Worm (Caenorhabditis elegans) whole organism, L4 larva: ENCODE data around the gene B0495.9.

Experiments
- F49E8.2 ChIP-seq: sonication (generic microtip); optimal IDR thresholded peaks from 2 replicates; lab custom pipeline; 2016; ENCODE audit warnings: missing compliant biosample characterization, mild to moderate bottlenecking, missing genetic modification characterization, borderline replicate concordance
- R02D3.7 ChIP-seq: fragments of 150-350 bp; sonication (generic microtip); optimal IDR thresholded peaks from 3 replicates; lab custom pipeline; 2014; ENCODE audit warnings: missing biosample characterization, missing genetic modification characterization
- Y48G9A.11 ChIP-seq: fragments of 200-800 bp; sonication (Bioruptor generic); IDR thresholded peaks from 2 replicates; pipeline ENCODE4 v1.3.6; 2022; ENCODE audit warnings: missing genetic modification reagents, missing genetic modification characterization, missing compliant biosample characterization
- aha-1 ChIP-seq: fragments of 150-350 bp; peaks from one replicate; lab custom pipeline; 2014; ENCODE audit warnings: missing biosample characterization, missing genetic modification characterization
- dpl-1 ChIP-seq: fragments of 150-350 bp; optimal IDR thresholded peaks from 2 replicates; lab custom pipeline; 2014; ENCODE audit warnings: missing biosample characterization, missing genetic modification reagents, missing genetic modification characterization
- egl-43 ChIP-seq: fragments of 200-800 bp; sonication (Bioruptor generic); IDR thresholded peaks from 2 replicates; pipeline ENCODE4 v1.3.6; 2022; ENCODE audit warnings: missing genetic modification reagents, missing genetic modification characterization, missing compliant biosample characterization
- hlh-30 ChIP-seq: sonication (generic microtip); optimal IDR thresholded peaks from 2 replicates; lab custom pipeline; 2017; ENCODE audit warnings: antibody characterized with exemption, mild to moderate bottlenecking, missing genetic modification characterization, missing compliant biosample characterization; ENCODE audit not compliant: insufficient read depth
- hmg-1.1 ChIP-seq: fragments of 200-800 bp; sonication (Bioruptor generic); IDR thresholded peaks from 2 replicates; pipeline ENCODE4 v1.3.6; 2022; ENCODE audit warnings: missing genetic modification reagents, missing genetic modification characterization, missing compliant biosample characterization
- lin-15B ChIP-seq: fragments of 150-350 bp; sonication (generic microtip); optimal IDR thresholded peaks from 3 replicates; lab custom pipeline; 2014; ENCODE audit warnings: missing biosample characterization, missing genetic modification characterization
- lin-38 ChIP-seq: fragments of 200-800 bp; sonication (Bioruptor generic); IDR thresholded peaks from 2 replicates; pipeline ENCODE4 v1.3.6; 2022; ENCODE audit warnings: missing genetic modification reagents, missing genetic modification characterization, missing compliant biosample characterization
- lsy-2 ChIP-seq, 2 experiments: fragments of 150-350 bp in 1 of 2; sonication (generic microtip) in 1 of 2; optimal IDR thresholded peaks; 2 replicates each; lab custom pipeline; 2014 to 2017; ENCODE audit warnings: missing biosample characterization in 2 of 2, missing genetic modification characterization in 2 of 2
- mdl-1 ChIP-seq, 2 experiments: fragments of 150-350 bp in 1 of 2; sonication (generic microtip) in 1 of 2; optimal IDR thresholded peaks; 2 replicates each; lab custom pipeline; 2014 to 2017; ENCODE audit warnings: missing biosample characterization in 2 of 2, missing genetic modification characterization in 2 of 2
- mep-1 ChIP-seq: fragments of 150-350 bp; sonication (generic microtip); optimal IDR thresholded peaks from 3 replicates; lab custom pipeline; 2014; ENCODE audit warnings: missing biosample characterization, missing genetic modification characterization
- mes-2 ChIP-seq: sonication (generic microtip); optimal IDR thresholded peaks from 2 replicates; lab custom pipeline; 2016; ENCODE audit warnings: missing genotype, mild to moderate bottlenecking, missing genetic modification characterization, missing compliant biosample characterization; ENCODE audit not compliant: poor library complexity, severe bottlenecking
- mxl-2 ChIP-seq: fragments of 200-800 bp; sonication (Bioruptor generic); conservative IDR thresholded peaks from 2 replicates; pipeline ENCODE4 v1.3.6; 2022; ENCODE audit warnings: missing genetic modification reagents, missing genetic modification characterization, missing compliant biosample characterization
- mxl-3 ChIP-seq: fragments of 200-800 bp; sonication (Bioruptor generic); optimal IDR thresholded peaks from 2 replicates; lab custom pipeline; 2018; ENCODE audit warnings: mild to moderate bottlenecking, missing genetic modification characterization, missing compliant biosample characterization
- nhr-102 ChIP-seq: sonication (generic microtip); optimal IDR thresholded peaks from 2 replicates; lab custom pipeline; 2016; ENCODE audit warnings: mild to moderate bottlenecking, missing genetic modification characterization, moderate library complexity, missing compliant biosample characterization
- nhr-25 ChIP-seq: sonication (generic microtip); optimal IDR thresholded peaks from 2 replicates; lab custom pipeline; 2017; ENCODE audit warnings: missing genetic modification characterization, mild to moderate bottlenecking, missing compliant biosample characterization, antibody characterized with exemption, moderate library complexity, borderline replicate concordance; ENCODE audit not compliant: insufficient read depth
- nhr-6 ChIP-seq: fragments of 150-350 bp; optimal IDR thresholded peaks from 2 replicates; lab custom pipeline; 2014; ENCODE audit warnings: missing biosample characterization, missing genetic modification characterization
- nhr-76 ChIP-seq: fragments of 150-350 bp; optimal IDR thresholded peaks from 2 replicates; lab custom pipeline; 2014; ENCODE audit warnings: missing biosample characterization, missing genetic modification characterization
- pha-4 ChIP-seq, 2 experiments: fragments of 150-350 bp in 1 of 2; fragments of 200-800 bp in 1 of 2; sonication (Bioruptor generic) in 1 of 2; IDR thresholded peaks in 1 of 2; optimal IDR thresholded peaks in 1 of 2; 2 replicates each; pipeline versions ENCODE4 v1.3.6 to Lab custom; 2014 to 2022; ENCODE audit warnings: missing genetic modification characterization in 2 of 2, missing genetic modification reagents in 2 of 2, missing biosample characterization in 1 of 2, missing compliant biosample characterization in 1 of 2
- spr-1 ChIP-seq: sonication (generic microtip); optimal IDR thresholded peaks from 2 replicates; lab custom pipeline; 2016; ENCODE audit warnings: mild to moderate bottlenecking, missing genetic modification characterization, missing compliant biosample characterization
- tag-97 ChIP-seq: fragments of 200-800 bp; sonication (Bioruptor generic); IDR thresholded peaks from 2 replicates; pipeline ENCODE4 v1.3.6; 2022; ENCODE audit warnings: missing genetic modification characterization, missing compliant biosample characterization
- unc-130 ChIP-seq: sonication (generic microtip); optimal IDR thresholded peaks from 2 replicates; lab custom pipeline; 2016; ENCODE audit warnings: missing genetic modification reagents, missing genetic modification characterization, missing compliant biosample characterization
- unc-62 ChIP-seq, 3 experiments: fragments of 150-350 bp in 1 of 3; sonication (generic microtip); optimal IDR thresholded peaks in 2 of 3; peaks in 1 of 3; 1 replicate in 1 of 3; 2 replicates in 2 of 3; lab custom pipeline; 2014 to 2017; ENCODE audit warnings: missing biosample characterization in 3 of 3, missing genetic modification characterization in 3 of 3, missing genetic modification reagents in 3 of 3, missing genotype in 1 of 3
- vab-7 ChIP-seq: fragments of 200-800 bp; sonication (Bioruptor generic); IDR thresholded peaks from 2 replicates; pipeline ENCODE4 v1.3.6; 2022; ENCODE audit warnings: missing genetic modification reagents, missing genetic modification characterization, missing compliant biosample characterization
- zfp-2 ChIP-seq: sonication (generic microtip); optimal IDR thresholded peaks from 2 replicates; lab custom pipeline; 2016; ENCODE audit warnings: mild to moderate bottlenecking, missing genetic modification characterization, missing compliant biosample characterization
- zfp-3 ChIP-seq: fragments of 200-800 bp; sonication (Bioruptor generic); conservative IDR thresholded peaks from 2 replicates; pipeline ENCODE4 v1.3.6; 2022; ENCODE audit warnings: missing genetic modification reagents, missing genetic modification characterization, missing compliant biosample characterization
- zip-11 ChIP-seq: fragments of 200-800 bp; sonication (Bioruptor generic); IDR thresholded peaks from 2 replicates; pipeline ENCODE4 v1.3.6; 2022; ENCODE audit warnings: missing genetic modification characterization, missing compliant biosample characterization

The B0495.9 gene

ce11 chrII:7666967-7667366 is 41.5 kb downstream of the B0495.9 start, which contains the start of gene lir-2:
Gene lir-2 (plus strand): TSS chrII:7667267.
- no peak for TF ChIP-seq zip-11 (GFP tag; lab: Robert Waterston, UW)
- no peak for TF ChIP-seq nhr-25 (tag; lab: Kevin White, UChicago)
- no peak for TF ChIP-seq lin-15B
- TF ChIP-seq mxl-2 (GFP tag; lab: Robert Waterston, UW), result no peak
- no peak for TF ChIP-seq nhr-6 (tag; lab: Kevin White, UChicago)
- no peak for TF ChIP-seq mxl-3
- no peak for TF ChIP-seq mes-2 (tag; lab: Kevin White, UChicago)
- TF ChIP-seq zfp-2 (tag; lab: Kevin White, UChicago), result no peak
- no peak for TF ChIP-seq nhr-76
- TF ChIP-seq mep-1, result peak; percentile 17
- no peak for TF ChIP-seq pha-4 (GFP tag; IDR thresholded peaks at IDR 0.05; lab: Robert Waterston, UW)
- TF ChIP-seq pha-4 (tag; optimal IDR thresholded peaks at IDR 0.05; lab: Kevin White, UChicago), result no peak
- TF ChIP-seq hmg-1.1, result no peak
- TF ChIP-seq zfp-3 (GFP tag; lab: Robert Waterston, UW), result no peak
- peak; percentile 17 for TF ChIP-seq hlh-30 (tag; lab: Kevin White, UChicago)

- TF ChIP-seq unc-62 (GFP tag; optimal IDR thresholded peaks at IDR 0.05 in 1 of 2; lab: Kevin White, UChicago) (peak in 1 of 2 experiments; percentile 95), unc-62 (tag; optimal IDR thresholded peaks at IDR 0.05; lab: Kevin White, UChicago) (no peak), aha-1 (tag; lab: Kevin White, UChicago) (peak; percentile 88), egl-43 (GFP tag; lab: Robert Waterston, UW) (no peak)
These were observed 42.2 kb downstream of the B0495.9 start for ce11 chrII:7666338-7666737.

ce11 chrII:7663704-7664660 is 44.5 kb downstream of the B0495.9 start, which contains the start of the genes F18A1.7 and rpa-1:
Gene F18A1.7 (minus strand): TSS chrII:7663754.
Gene rpa-1 (plus strand): TSS chrII:7664582.
- TF ChIP-seq nhr-25 (tag; lab: Kevin White, UChicago) (no peak), nhr-102 (tag; lab: Kevin White, UChicago) (no peak), F49E8.2 (tag; lab: Kevin White, UChicago) (peak; percentile 44), spr-1 (tag; lab: Kevin White, UChicago) (no peak), aha-1 (tag; lab: Kevin White, UChicago) (peak; percentile 88), lin-38 (GFP tag; lab: Robert Waterston, UW) (peak; percentile 68), vab-7 (no peak), R02D3.7 (peak; percentile 58), Y48G9A.11 (GFP tag; lab: Robert Waterston, UW) (peak; percentile 43; the same call in 1 of the 2 replicates), unc-130 (GFP tag; lab: Kevin White, UChicago) (peak; percentile 72), zfp-2 (tag; lab: Kevin White, UChicago) (no peak), dpl-1 (GFP tag; lab: Kevin White, UChicago) (peak; percentile 73), hlh-30 (tag; lab: Kevin White, UChicago) (peak; percentile 13), mes-2 (tag; lab: Kevin White, UChicago) (peak; percentile 55), lsy-2 (tag; optimal IDR thresholded peaks at IDR 0.05; lab: Kevin White, UChicago) (peak in 1 of 2 experiments; percentile 23)
- TF ChIP-seq, all 104 proteins: peak for 10

ce11 chrII:7663028-7663427 is 45.5 kb downstream of the B0495.9 start:
- TF ChIP-seq mdl-1 (tag; optimal IDR thresholded peaks at IDR 0.05; lab: Kevin White, UChicago) (no peak), aha-1 (tag; lab: Kevin White, UChicago) (peak; percentile 60), tag-97 (GFP tag; lab: Robert Waterston, UW) (no peak)
- TF ChIP-seq, all 104 proteins: peak for 1
